Fruit fly (Drosophila melanogaster): ENCODE data around the gene kek5.

Gene kek5

dm6 chrX:19323835-19324133 lies 29.2 kb upstream of the kek5 start (continued):
- TF ChIP-seq prd (optimal IDR thresholded peaks at IDR 0.05) (no peak), prd (GFP tag; IDR thresholded peaks at IDR 0.05) (peak; percentile 88), Chrac-16 (GFP tag; optimal IDR thresholded peaks at IDR 0.05) (peak; percentile 79), Hmr (GFP tag; optimal IDR thresholded peaks at IDR 0.05) (peak; percentile 95), CG17802 (tag; optimal IDR thresholded peaks at IDR 0.05) (peak; percentile 37), cato (GFP tag; optimal IDR thresholded peaks at IDR 0.05; ENCODE audit: borderline replicate concordance) (no peak), Med (GFP tag) (peak; percentile 96), ash1 (GFP tag; optimal IDR thresholded peaks at IDR 0.05) (no peak), ssp (GFP tag; IDR thresholded peaks at IDR 0.05) (peak; percentile 66), CG1832 (GFP tag; optimal IDR thresholded peaks at IDR 0.05) (no peak), Jarid2 (GFP tag; optimal IDR thresholded peaks at IDR 0.05) (peak; percentile 64), Dbx (GFP tag; IDR thresholded peaks at IDR 0.05) (peak; percentile 93), sug (tag; optimal IDR thresholded peaks at IDR 0.05) (peak; percentile 67), CG7556 (GFP tag; optimal IDR thresholded peaks at IDR 0.05) (peak; percentile 79), scrt (GFP tag; optimal IDR thresholded peaks at IDR 0.05) (peak; percentile 89), CG6791 (GFP tag; IDR thresholded peaks at IDR 0.05; ENCODE audit: partially characterized antibody) (0 out of 3 replicates have a peak, but pooled peaks have one; percentile 2), hkb (optimal IDR thresholded peaks at IDR 0.05) (no peak), hkb (GFP tag; IDR thresholded peaks at IDR 0.05) (peak; percentile 81), Drgx (GFP tag; IDR thresholded peaks at IDR 0.05) (peak; percentile 95), Hr51 (GFP tag; optimal IDR thresholded peaks at IDR 0.05) (peak; percentile 76 to 83), CG9609 (GFP tag; optimal IDR thresholded peaks at IDR 0.05) (peak; percentile 42), ap (GFP tag; IDR thresholded peaks at IDR 0.05) (peak; percentile 56; the same call in 1 of the 2 replicates), Dp (GFP tag; optimal IDR thresholded peaks at IDR 0.05) (no peak), tx (GFP tag; optimal IDR thresholded peaks at IDR 0.05) (peak; percentile 52), YL-1 (GFP tag; optimal IDR thresholded peaks at IDR 0.05) (no peak), pnt (GFP tag; optimal IDR thresholded peaks at IDR 0.05) (peak; percentile 51), onecut (GFP tag; IDR thresholded peaks at IDR 0.05) (peak; percentile 71), CG2120 (GFP tag; optimal IDR thresholded peaks at IDR 0.05) (peak; percentile 96), CG4328 (GFP tag; optimal IDR thresholded peaks at IDR 0.05) (peak; percentile 50), lola (GFP tag; optimal IDR thresholded peaks at IDR 0.05) (peak in 1 of 3 experiments; percentile 61), Asciz (GFP tag; optimal IDR thresholded peaks at IDR 0.05) (peak; percentile 64), salm (tag; optimal IDR thresholded peaks at IDR 0.05) (peak; percentile 54), zfh1 (GFP tag; IDR thresholded peaks at IDR 0.05) (peak; percentile 81), CG12236 (GFP tag; optimal IDR thresholded peaks at IDR 0.05) (peak; percentile 54), pho (GFP tag; optimal IDR thresholded peaks at IDR 0.05) (peak; percentile 84), CG17568 (GFP tag; optimal IDR thresholded peaks at IDR 0.05) (peak; percentile 72), gsb (GFP tag; IDR thresholded peaks at IDR 0.05) (peak; percentile 71), NfI (GFP tag; optimal IDR thresholded peaks at IDR 0.05) (peak; percentile 83), CG4707 (GFP tag; optimal IDR thresholded peaks at IDR 0.05) (peak; percentile 36), CG12744 (GFP tag; optimal IDR thresholded peaks at IDR 0.05) (peak; percentile 76), CG4404 (GFP tag; IDR thresholded peaks at IDR 0.05) (peak; percentile 72; the same call in 1 of the 2 replicates), CG7745 (tag; optimal IDR thresholded peaks at IDR 0.05) (no peak), CG6175 (GFP tag; IDR thresholded peaks at IDR 0.05) (peak; percentile 76; the same call in 2 of the 3 replicates), Bdp1 (GFP tag; optimal IDR thresholded peaks at IDR 0.05) (peak; percentile 47), danr (GFP tag; IDR thresholded peaks at IDR 0.05) (no peak), ara (GFP tag; IDR thresholded peaks at IDR 0.05) (peak; percentile 55), usp (GFP tag; optimal IDR thresholded peaks at IDR 0.05) (no peak), CG8765 (GFP tag; IDR thresholded peaks at IDR 0.05) (peak; percentile 68; the same call in 1 of the 2 replicates), tna (GFP tag; IDR thresholded peaks at IDR 0.05; ENCODE audit: partially characterized antibody) (no peak), Camta (GFP tag; optimal IDR thresholded peaks at IDR 0.05) (peak; percentile 57), CG30020 (tag; optimal IDR thresholded peaks at IDR 0.05) (no peak)

All from whole organism, embryonic.